Worm (Caenorhabditis elegans) whole organism, L4 larva: ENCODE results near the gene del-6.

ENCODE experiments used
- R02D3.7 ChIP-seq: fragments of 150-350 bp; sonication (generic microtip); optimal IDR thresholded peaks from 3 replicates; lab custom pipeline; 2014; ENCODE audit warnings: missing biosample characterization, missing genetic modification characterization
- ZK546.5 ChIP-seq, 2 experiments: sonication (generic microtip); optimal IDR thresholded peaks; 2 replicates each; lab custom pipeline; 2017; ENCODE audit warnings: missing biosample characterization in 2 of 2, missing genetic modification characterization in 2 of 2
- aly-2 ChIP-seq: sonication (generic microtip); optimal IDR thresholded peaks from 2 replicates; lab custom pipeline; 2018; ENCODE audit warnings: missing biosample characterization, missing genetic modification characterization
- ceh-20 ChIP-seq: fragments of 200-800 bp; sonication (Bioruptor generic); IDR thresholded peaks from 2 replicates; pipeline ENCODE4 v1.3.6; 2022; ENCODE audit warnings: missing genetic modification reagents, missing genetic modification characterization, missing compliant biosample characterization
- ceh-62 ChIP-seq: sonication (generic microtip); optimal IDR thresholded peaks from 2 replicates; lab custom pipeline; 2017; ENCODE audit warnings: missing biosample characterization, missing genetic modification characterization
- ctbp-1 ChIP-seq: fragments of 200-800 bp; sonication (Bioruptor generic); IDR thresholded peaks from 2 replicates; pipeline ENCODE4 v1.3.6; 2022; ENCODE audit warnings: missing genetic modification reagents, missing genetic modification characterization, missing compliant biosample characterization
- dmd-8 ChIP-seq: fragments of 200-800 bp; sonication (Bioruptor generic); IDR thresholded peaks from 2 replicates; pipeline ENCODE4 v1.3.6; 2022; ENCODE audit warnings: missing genetic modification characterization, missing compliant biosample characterization
- dpl-1 ChIP-seq: fragments of 150-350 bp; optimal IDR thresholded peaks from 2 replicates; lab custom pipeline; 2014; ENCODE audit warnings: missing biosample characterization, missing genetic modification reagents, missing genetic modification characterization
- dve-1 ChIP-seq: sonication (generic microtip); optimal IDR thresholded peaks from 2 replicates; lab custom pipeline; 2017; ENCODE audit warnings: antibody characterized with exemption, mild to moderate bottlenecking, missing genetic modification characterization, missing compliant biosample characterization; ENCODE audit not compliant: insufficient read depth
- egl-27 ChIP-seq: sonication (generic microtip); optimal IDR thresholded peaks from 3 replicates; lab custom pipeline; 2017; ENCODE audit warnings: missing biosample characterization, missing genetic modification reagents, missing genetic modification characterization
- hif-1 ChIP-seq, 2 experiments: sonication (generic microtip); optimal IDR thresholded peaks; 2 replicates each; lab custom pipeline; 2016 to 2017; ENCODE audit warnings: missing compliant biosample characterization in 2 of 2, missing genetic modification characterization in 2 of 2, missing genetic modification reagents in 2 of 2, missing genotype in 2 of 2, mild to moderate bottlenecking in 1 of 2
- jun-1 ChIP-seq: fragments of 150-350 bp; optimal IDR thresholded peaks from 2 replicates; lab custom pipeline; 2014; ENCODE audit warnings: missing biosample characterization, missing genetic modification reagents, missing genetic modification characterization
- lin-13 ChIP-seq: fragments of 150-350 bp; optimal IDR thresholded peaks from 2 replicates; lab custom pipeline; 2014; ENCODE audit warnings: missing biosample characterization, missing genetic modification reagents, missing genetic modification characterization
- lin-15B ChIP-seq: fragments of 150-350 bp; sonication (generic microtip); optimal IDR thresholded peaks from 3 replicates; lab custom pipeline; 2014; ENCODE audit warnings: missing biosample characterization, missing genetic modification characterization
- lin-39 ChIP-seq: fragments of 150-350 bp; optimal IDR thresholded peaks from 2 replicates; lab custom pipeline; 2014; ENCODE audit warnings: missing biosample characterization, missing genetic modification reagents, missing genetic modification characterization
- mdl-1 ChIP-seq, 2 experiments: fragments of 150-350 bp in 1 of 2; sonication (generic microtip) in 1 of 2; optimal IDR thresholded peaks; 2 replicates each; lab custom pipeline; 2014 to 2017; ENCODE audit warnings: missing biosample characterization in 2 of 2, missing genetic modification characterization in 2 of 2
- nhr-111 ChIP-seq: fragments of 200-800 bp; sonication (Bioruptor generic); optimal IDR thresholded peaks from 2 replicates; lab custom pipeline; 2018; ENCODE audit warnings: mild to moderate bottlenecking, missing genetic modification characterization, missing compliant biosample characterization
- nhr-237 ChIP-seq: sonication (generic microtip); optimal IDR thresholded peaks from 2 replicates; lab custom pipeline; 2017; ENCODE audit warnings: missing biosample characterization, missing genetic modification characterization
- nhr-25 ChIP-seq: sonication (generic microtip); optimal IDR thresholded peaks from 2 replicates; lab custom pipeline; 2017; ENCODE audit warnings: missing genetic modification characterization, mild to moderate bottlenecking, missing compliant biosample characterization, antibody characterized with exemption, moderate library complexity, borderline replicate concordance; ENCODE audit not compliant: insufficient read depth
- nhr-28 ChIP-seq: fragments of 150-350 bp; optimal IDR thresholded peaks from 2 replicates; lab custom pipeline; 2014; ENCODE audit warnings: missing biosample characterization, missing genetic modification characterization
- nhr-42 ChIP-seq: fragments of 200-800 bp; sonication (Bioruptor generic); IDR thresholded peaks from 2 replicates; pipeline ENCODE4 v1.3.6; 2022; ENCODE audit warnings: missing genetic modification characterization, missing compliant biosample characterization
- nhr-48 ChIP-seq: sonication (generic microtip); optimal IDR thresholded peaks from 2 replicates; lab custom pipeline; 2016; ENCODE audit warnings: mild to moderate bottlenecking, missing genetic modification characterization, missing compliant biosample characterization
- nhr-77 ChIP-seq: fragments of 150-350 bp; optimal IDR thresholded peaks from 2 replicates; lab custom pipeline; 2014; ENCODE audit warnings: missing biosample characterization, missing genetic modification characterization
- saeg-2 ChIP-seq: fragments of 200-800 bp; sonication (Bioruptor generic); IDR thresholded peaks from 2 replicates; pipeline ENCODE4 v1.3.6; 2022; ENCODE audit warnings: missing genetic modification reagents, missing genetic modification characterization, missing compliant biosample characterization
- set-16 ChIP-seq: fragments of 200-800 bp; sonication (Bioruptor generic); IDR thresholded peaks from 2 replicates; pipeline ENCODE4 v1.3.6; 2022; ENCODE audit warnings: missing genetic modification reagents, missing genetic modification characterization, missing compliant biosample characterization
- spr-1 ChIP-seq: sonication (generic microtip); optimal IDR thresholded peaks from 2 replicates; lab custom pipeline; 2016; ENCODE audit warnings: mild to moderate bottlenecking, missing genetic modification characterization, missing compliant biosample characterization
- spr-3 ChIP-seq: fragments of 200-800 bp; sonication (Bioruptor generic); optimal IDR thresholded peaks from 2 replicates; lab custom pipeline; 2018; ENCODE audit warnings: mild to moderate bottlenecking, missing genetic modification characterization, missing compliant biosample characterization
- tra-1 ChIP-seq: fragments of 200-800 bp; sonication (Bioruptor generic); IDR thresholded peaks from 2 replicates; pipeline ENCODE4 v1.3.6; 2022; ENCODE audit warnings: missing genetic modification reagents, missing genetic modification characterization, missing compliant biosample characterization
- unc-62 ChIP-seq, 3 experiments: fragments of 150-350 bp in 1 of 3; sonication (generic microtip); optimal IDR thresholded peaks in 2 of 3; peaks in 1 of 3; 1 replicate in 1 of 3; 2 replicates in 2 of 3; lab custom pipeline; 2014 to 2017; ENCODE audit warnings: missing biosample characterization in 3 of 3, missing genetic modification characterization in 3 of 3, missing genetic modification reagents in 3 of 3, missing genotype in 1 of 3
- zfp-3 ChIP-seq: fragments of 200-800 bp; sonication (Bioruptor generic); conservative IDR thresholded peaks from 2 replicates; pipeline ENCODE4 v1.3.6; 2022; ENCODE audit warnings: missing genetic modification reagents, missing genetic modification characterization, missing compliant biosample characterization
- zip-2 ChIP-seq: fragments of 150-350 bp; optimal IDR thresholded peaks from 2 replicates; lab custom pipeline; 2014; ENCODE audit warnings: missing biosample characterization, missing genetic modification characterization

The del-6 gene

ce11 chrV:10555239-10555638 is 17.5 kb upstream of the del-6 start, which contains the start of gene F32G8.3:
F32G8.3 (minus strand) TSS chrV:10555339.
- TF ChIP-seq zip-2 (tag; lab: Kevin White, UChicago): no peak
- no peak for TF ChIP-seq nhr-25 (tag; lab: Kevin White, UChicago)
- no peak for TF ChIP-seq jun-1 (tag; lab: Kevin White, UChicago)
- no peak for TF ChIP-seq tra-1 (GFP tag; lab: Robert Waterston, UW)
- no peak for TF ChIP-seq nhr-111 (GFP tag; lab: Kevin White, UChicago)
- no peak for TF ChIP-seq dve-1
- no peak for TF ChIP-seq mdl-1 (tag; optimal IDR thresholded peaks at IDR 0.05; lab: Kevin White, UChicago)
- TF ChIP-seq hif-1 (tag; optimal IDR thresholded peaks at IDR 0.05; lab: Kevin White, UChicago): no peak
- TF ChIP-seq ceh-62 (tag; lab: Kevin White, UChicago): no peak
- no peak for TF ChIP-seq ceh-20
- TF ChIP-seq dpl-1 (GFP tag; lab: Kevin White, UChicago): no peak

DNA sequence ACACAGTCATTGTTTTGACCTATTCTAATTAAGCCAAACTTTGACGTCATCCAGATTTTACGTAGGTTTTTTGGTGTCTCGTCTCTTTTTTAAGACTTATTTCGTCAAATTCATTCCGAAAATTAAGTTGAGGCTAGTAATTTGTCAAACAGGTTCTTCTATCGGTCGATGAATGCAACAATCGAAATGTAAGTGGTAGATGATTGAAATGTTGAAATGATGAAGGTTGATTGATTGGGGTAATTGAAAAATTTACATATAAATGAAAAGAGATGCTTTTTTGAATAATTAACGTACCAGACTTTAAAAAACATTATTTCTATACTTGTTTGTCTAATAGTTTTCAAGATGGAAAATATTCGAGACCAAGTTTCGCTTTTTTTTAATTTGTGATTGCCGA is 16.4 kb upstream of the del-6 start:
- TF ChIP-seq spr-3 (GFP tag; lab: Kevin White, UChicago): no peak
- TF ChIP-seq unc-62 (GFP tag; optimal IDR thresholded peaks at IDR 0.05 in 1 of 2; lab: Kevin White, UChicago): peak in 1 of 2 experiments; percentile 85
- no peak for TF ChIP-seq unc-62 (tag; optimal IDR thresholded peaks at IDR 0.05; lab: Kevin White, UChicago)
- TF ChIP-seq, all 104 proteins: peak for 1

DNA sequence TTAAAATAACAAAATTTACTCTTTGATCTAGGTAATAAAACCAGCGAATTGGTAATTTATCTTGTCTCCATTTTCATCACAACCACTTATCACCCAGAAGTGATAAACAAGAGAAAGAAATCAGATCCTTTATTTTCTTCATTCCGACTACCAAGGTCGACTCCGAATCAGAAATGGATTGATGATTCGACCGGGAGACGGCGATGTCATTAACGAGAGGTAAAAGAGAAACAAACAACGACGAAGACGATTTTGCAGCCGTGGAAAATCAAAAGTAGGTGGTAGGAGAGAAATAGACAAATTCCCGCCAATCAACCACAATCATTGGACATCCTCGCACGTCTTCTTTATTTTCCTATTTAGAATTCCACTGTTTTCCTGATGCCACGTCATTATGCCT is 15.6 kb upstream of the del-6 start:
- TF ChIP-seq nhr-28 (peak; percentile 49), spr-3 (GFP tag; lab: Kevin White, UChicago) (no peak), ctbp-1 (GFP tag; lab: Robert Waterston, UW) (no peak)
- TF ChIP-seq, all 104 proteins: peak for 1

ce11 chrV:10557676-10558075 is 15.0 kb upstream of the del-6 start, which contains the start of gene best-14:
best-14 (plus strand) TSS chrV:10557976.
- TF ChIP-seq unc-62 (GFP tag; optimal IDR thresholded peaks at IDR 0.05 in 1 of 2; lab: Kevin White, UChicago) (peak in 1 of 2 experiments; percentile 34), unc-62 (tag; optimal IDR thresholded peaks at IDR 0.05; lab: Kevin White, UChicago) (no peak), dmd-8 (no peak), nhr-237 (tag; lab: Kevin White, UChicago) (no peak), nhr-42 (GFP tag; lab: Robert Waterston, UW) (no peak), lin-15B (no peak)

- TF ChIP-seq lin-39 (tag; lab: Kevin White, UChicago) (no peak), ZK546.5 (tag; optimal IDR thresholded peaks at IDR 0.05; lab: Kevin White, UChicago) (no peak), R02D3.7 (tag; lab: Kevin White, UChicago) (no peak)
- TF ChIP-seq, all 104 proteins: peak for 0
These were observed 12.1 kb upstream of the del-6 start, which contains the start of gene col-152 for ce11 chrV:10560621-10561020. col-152 (plus strand) TSS chrV:10560921.

DNA sequence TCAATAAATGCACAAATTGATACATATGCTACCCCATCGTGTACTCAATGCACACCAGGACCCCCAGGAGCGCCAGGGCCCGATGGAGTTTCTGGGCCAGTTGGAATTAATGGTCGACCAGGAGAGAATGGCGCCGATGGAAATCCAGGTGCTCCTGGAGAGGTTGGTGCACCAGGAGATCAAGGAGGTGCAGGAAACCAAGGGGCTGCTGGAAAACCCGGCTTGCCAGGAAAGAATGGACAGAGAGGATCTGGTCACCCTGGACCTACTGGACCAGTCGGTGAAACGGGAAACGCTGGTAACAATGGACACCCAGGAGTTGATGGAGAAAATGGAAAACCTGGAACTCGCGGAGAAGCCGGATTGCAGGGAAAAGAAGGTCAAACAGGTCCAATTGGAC is 11.1 kb upstream of the del-6 start:
- TF ChIP-seq zfp-3 (no peak), unc-62 (GFP tag; optimal IDR thresholded peaks at IDR 0.05 in 1 of 2; lab: Kevin White, UChicago) (peak in 1 of 2 experiments; percentile 73), unc-62 (tag; optimal IDR thresholded peaks at IDR 0.05; lab: Kevin White, UChicago) (no peak), lin-13 (GFP tag; lab: Kevin White, UChicago) (no peak), nhr-48 (no peak), mdl-1 (tag; optimal IDR thresholded peaks at IDR 0.05; lab: Kevin White, UChicago) (no peak), nhr-42 (GFP tag; lab: Robert Waterston, UW) (no peak), egl-27 (tag; lab: Kevin White, UChicago) (no peak), aly-2 (no peak), spr-3 (GFP tag; lab: Kevin White, UChicago) (no peak), saeg-2 (no peak), set-16 (GFP tag; lab: Robert Waterston, UW) (peak; percentile 84; the same call in 1 of the 2 replicates), nhr-77 (no peak), spr-1 (tag; lab: Kevin White, UChicago) (no peak), tra-1 (GFP tag; lab: Robert Waterston, UW) (no peak)
